Fruit fly (Drosophila melanogaster) whole organism, pupa: Measurements from ENCODE around the gene CG17294.

Experiments
- CG12605 ChIP-seq: fragments of 200-800 bp; sonication (Bioruptor generic); IDR thresholded peaks from 2 replicates; pipeline ENCODE4 v1.3.6; 2022; ENCODE audit warnings: missing biosample characterization, missing genetic modification characterization
- CG14655 ChIP-seq: fragments of 200-800 bp; sonication (Bioruptor generic); optimal IDR thresholded peaks from 3 replicates; lab custom pipeline; 2017; ENCODE audit warnings: mild to moderate bottlenecking, missing biosample characterization, missing genetic modification reagents, missing genetic modification characterization
- CG15710 ChIP-seq: fragments of 200-800 bp; sonication (Bioruptor generic); optimal IDR thresholded peaks from 2 replicates; lab custom pipeline; 2018; ENCODE audit warnings: missing biosample characterization, mild to moderate bottlenecking, missing genetic modification characterization, moderate library complexity
- CG17806 ChIP-seq: fragments of 200-800 bp; sonication (Bioruptor generic); optimal IDR thresholded peaks from 2 replicates; lab custom pipeline; 2018; ENCODE audit warnings: missing biosample characterization, mild to moderate bottlenecking, missing genetic modification characterization, moderate library complexity
- CG4496 ChIP-seq: fragments of 200-800 bp; sonication (Bioruptor generic); IDR thresholded peaks from 3 replicates; pipeline ENCODE4 v1.3.6; 2022; ENCODE audit warnings: missing biosample characterization, missing genetic modification characterization
- CG8159 ChIP-seq: fragments of 200-800 bp; sonication (Bioruptor generic); optimal IDR thresholded peaks from 3 replicates; lab custom pipeline; 2018; ENCODE audit warnings: missing biosample characterization, mild to moderate bottlenecking, missing genetic modification characterization, moderate library complexity
- EcR ChIP-seq: fragments of 200-800 bp; sonication (Bioruptor generic); optimal IDR thresholded peaks from 3 replicates; lab custom pipeline; 2019; ENCODE audit warnings: missing biosample characterization, missing genetic modification characterization, mild to moderate bottlenecking, moderate library complexity, missing genetic modification reagents
- fd96Ca ChIP-seq: fragments of 200-800 bp; sonication (Bioruptor generic); IDR thresholded peaks from 3 replicates; pipeline ENCODE4 v1.3.6; 2022; ENCODE audit warnings: missing biosample characterization, missing genetic modification characterization
- gl ChIP-seq: fragments of 200-800 bp; sonication (Bioruptor generic); optimal IDR thresholded peaks from 2 replicates; lab custom pipeline; 2018; ENCODE audit warnings: missing biosample characterization, mild to moderate bottlenecking, missing genetic modification characterization

DNA sequence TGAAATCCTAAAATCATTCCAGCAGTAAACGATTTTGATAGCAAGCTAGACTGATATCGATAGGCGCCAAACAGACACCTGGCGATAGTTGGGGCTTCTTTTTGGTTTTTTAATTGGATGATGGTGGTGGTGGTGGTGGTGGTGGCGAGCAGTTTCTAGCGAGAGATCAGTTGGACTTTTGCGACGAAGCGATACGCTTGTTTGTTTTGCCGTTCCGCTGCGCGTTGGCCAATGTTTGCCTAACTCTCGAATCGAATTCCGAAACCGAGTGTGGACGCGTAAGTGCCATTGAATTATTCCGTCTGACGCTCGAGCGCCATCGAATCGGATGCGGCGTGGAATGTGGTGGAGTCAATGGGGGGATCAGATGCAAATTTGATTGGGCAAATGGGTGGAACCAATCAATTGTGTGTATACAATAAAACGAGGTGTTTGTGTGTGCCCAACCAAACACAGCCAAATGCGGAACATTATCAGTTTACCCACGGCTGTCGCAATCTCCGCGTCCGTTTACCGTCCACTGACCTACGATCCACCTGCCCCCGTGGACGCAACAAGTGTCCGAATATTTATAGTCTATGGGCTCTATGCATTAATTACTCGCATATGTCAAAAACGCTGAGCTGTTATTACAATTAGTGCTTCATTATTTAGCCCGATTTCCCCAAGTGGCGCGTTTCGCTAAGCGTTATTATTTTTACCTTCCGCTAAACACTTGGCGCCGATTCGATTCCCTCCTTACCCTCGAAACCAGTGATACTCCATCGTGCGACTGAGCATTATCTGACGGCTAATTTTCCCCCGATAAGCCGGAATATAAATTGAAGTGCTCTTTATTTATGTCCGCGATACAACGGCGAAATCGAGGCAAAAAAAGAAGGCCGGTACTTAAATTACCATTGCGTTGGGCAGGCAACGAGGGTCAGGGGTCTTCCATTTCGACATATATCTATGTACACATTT, 6.2 kb upstream of the CG17294 start, which contains the start of gene CG17292:
- TF ChIP-seq CG12605 (peak; percentile 44; the same call in 1 of the 2 replicates), CG17806 (tag; lab: Kevin White, UChicago) (no peak), CG4496 (GFP tag; lab: Robert Waterston, UW) (peak; percentile 50; the same call in 1 of the 3 replicates), CG14655 (GFP tag; lab: Kevin White, UChicago) (no peak), fd96Ca (GFP tag; lab: Robert Waterston, UW) (peak; percentile 67; the same call in 2 of the 3 replicates), EcR (peak; percentile 44), CG15710 (peak; percentile 16), gl (tag; lab: Kevin White, UChicago) (no peak), CG8159 (tag; lab: Kevin White, UChicago) (no peak)
